Fruit fly (Drosophila melanogaster): ENCODE results near the gene CG12321.

Gene CG12321

dm6 chr3R:18164052-18164722, 24.3 kb downstream of the CG12321 start, which contains the start of the genes CG7218 and Cbp20 (continued):
- TF ChIP-seq CG8119 (GFP tag; IDR thresholded peaks at IDR 0.05): 0 out of 3 replicates have a peak, but pooled peaks have one; percentile 39
- peak; percentile 85 for TF ChIP-seq svp (GFP tag)
- TF ChIP-seq CG15336 (GFP tag; IDR thresholded peaks at IDR 0.05): no peak; the same call in 1 of the 2 replicates
- peak; percentile 13 for TF ChIP-seq CG34406 (GFP tag; optimal IDR thresholded peaks at IDR 0.05)
- TF ChIP-seq OdsH (GFP tag; optimal IDR thresholded peaks at IDR 0.05): peak; percentile 72
- peak; percentile 61 for TF ChIP-seq net (GFP tag; optimal IDR thresholded peaks at IDR 0.05)
- TF ChIP-seq CG6854 (GFP tag; optimal IDR thresholded peaks at IDR 0.05): no peak
- TF ChIP-seq CG16779 (tag; optimal IDR thresholded peaks at IDR 0.05): no peak
- TF ChIP-seq CG6276 (GFP tag; optimal IDR thresholded peaks at IDR 0.05): no peak
- peak; percentile 69 for TF ChIP-seq Hr39 (GFP tag; optimal IDR thresholded peaks at IDR 0.05)
- peak; percentile 79 for TF ChIP-seq CG31627 (GFP tag; optimal IDR thresholded peaks at IDR 0.05)
- TF ChIP-seq dac (GFP tag; optimal IDR thresholded peaks at IDR 0.05): no peak
- TF ChIP-seq Eip78C (GFP tag): peak; percentile 86
- peak; percentile 17 for TF ChIP-seq Ets96B (tag; optimal IDR thresholded peaks at IDR 0.05)
- peak; percentile 64 for TF ChIP-seq Sox14 (GFP tag; optimal IDR thresholded peaks at IDR 0.05)
- TF ChIP-seq topi (GFP tag; optimal IDR thresholded peaks at IDR 0.05): peak; percentile 70
- TF ChIP-seq CG1621 (tag; optimal IDR thresholded peaks at IDR 0.05): no peak
- TF ChIP-seq CG7368 (GFP tag; optimal IDR thresholded peaks at IDR 0.05): peak; percentile 8
- TF ChIP-seq CG11762 (GFP tag; optimal IDR thresholded peaks at IDR 0.05; ENCODE audit: insufficient read depth): peak; percentile 7
- peak; percentile 64 for TF ChIP-seq acj6 (GFP tag; optimal IDR thresholded peaks at IDR 0.05)
- peak; percentile 64 for TF ChIP-seq Smox (GFP tag; optimal IDR thresholded peaks at IDR 0.05)
- TF ChIP-seq Hr38 (GFP tag; optimal IDR thresholded peaks at IDR 0.05): no peak
- TF ChIP-seq fd85E (GFP tag; optimal IDR thresholded peaks at IDR 0.05): no peak
- no peak for TF ChIP-seq spab (GFP tag; optimal IDR thresholded peaks at IDR 0.05)
- TF ChIP-seq CG8632 (GFP tag; optimal IDR thresholded peaks at IDR 0.05): no peak
- TF ChIP-seq Gug (GFP tag; IDR thresholded peaks at IDR 0.05): peak; percentile 55; the same call in 1 of the 2 replicates

dm6 chr3R:18160165-18160814, 28.2 kb downstream of the CG12321 start:
- TF ChIP-seq dac (GFP tag; optimal IDR thresholded peaks at IDR 0.05): no peak
- TF ChIP-seq CG11902 (GFP tag; optimal IDR thresholded peaks at IDR 0.05): no peak
- TF ChIP-seq Lpt (GFP tag; optimal IDR thresholded peaks at IDR 0.05): no peak
- TF ChIP-seq Ets21C (GFP tag; optimal IDR thresholded peaks at IDR 0.05): no peak
- no peak for TF ChIP-seq Blimp-1 (GFP tag; optimal IDR thresholded peaks at IDR 0.05)
- no peak for TF ChIP-seq CG8119 (GFP tag; IDR thresholded peaks at IDR 0.05)
- no peak for TF ChIP-seq fd59A (GFP tag; optimal IDR thresholded peaks at IDR 0.05)
- TF ChIP-seq fd85E (GFP tag; optimal IDR thresholded peaks at IDR 0.05): no peak
- no peak for TF ChIP-seq topi (GFP tag; optimal IDR thresholded peaks at IDR 0.05)
- TF ChIP-seq Hr38 (GFP tag; optimal IDR thresholded peaks at IDR 0.05): no peak
- no peak for TF ChIP-seq acj6 (GFP tag; optimal IDR thresholded peaks at IDR 0.05)
- TF ChIP-seq CG6163 (GFP tag; IDR thresholded peaks at IDR 0.05): no peak
- TF ChIP-seq Smox (GFP tag; optimal IDR thresholded peaks at IDR 0.05): no peak
- no peak for TF ChIP-seq CG6854 (GFP tag; optimal IDR thresholded peaks at IDR 0.05)

- TF ChIP-seq Sox15 (GFP tag; optimal IDR thresholded peaks at IDR 0.05): no peak
- no peak for TF ChIP-seq dac (GFP tag; optimal IDR thresholded peaks at IDR 0.05)
- no peak for TF ChIP-seq Ets21C (GFP tag; optimal IDR thresholded peaks at IDR 0.05)
- TF ChIP-seq dsx (GFP tag; optimal IDR thresholded peaks at IDR 0.05; ENCODE audit: poor library complexity, severe bottlenecking): no peak
- no peak for TF ChIP-seq Eip75B (GFP tag; optimal IDR thresholded peaks at IDR 0.05)
- TF ChIP-seq Met (GFP tag; optimal IDR thresholded peaks at IDR 0.05): no peak
These were observed 30.1 kb downstream of the CG12321 start, which contains the start of gene CG14315 for dm6 chr3R:18158401-18158800. CG14315 (plus strand) TSS chr3R:18158701.
